Worm (Caenorhabditis elegans) whole organism, young adult: ENCODE data around the gene pak-2.
A peak's percentile ranks its signal among the peaks of the same experiment; 100 is the strongest.

Experiments used
- B0019.2 ChIP-seq: fragments of 200-800 bp; sonication (Bioruptor generic); conservative IDR thresholded peaks from 2 replicates; pipeline ENCODE4 v1.3.6; 2022; ENCODE audit warnings: missing genetic modification reagents, missing genetic modification characterization, missing compliant biosample characterization
- D2030.7 ChIP-seq: fragments of 200-800 bp; sonication (Bioruptor generic); IDR thresholded peaks from 2 replicates; pipeline ENCODE4 v1.3.6; 2022; ENCODE audit warnings: missing genetic modification reagents, missing genetic modification characterization, missing compliant biosample characterization
- F37B4.10 ChIP-seq: fragments of 200-800 bp; sonication (Bioruptor generic); IDR thresholded peaks from 2 replicates; pipeline ENCODE4 v1.3.6; 2022; ENCODE audit warnings: missing genetic modification characterization, missing compliant biosample characterization
- Y53F4B.3 ChIP-seq: fragments of 200-800 bp; sonication (Bioruptor generic); IDR thresholded peaks from 2 replicates; pipeline ENCODE4 v1.3.6; 2022; ENCODE audit warnings: missing genetic modification reagents, missing genetic modification characterization, missing compliant biosample characterization
- Y53G8AR.9 ChIP-seq: fragments of 200-800 bp; sonication (Bioruptor generic); conservative IDR thresholded peaks from 2 replicates; pipeline ENCODE4 v1.3.6; 2022; ENCODE audit warnings: missing genetic modification reagents, missing genetic modification characterization, missing compliant biosample characterization
- Y79H2A.3 ChIP-seq: fragments of 200-800 bp; sonication (Bioruptor generic); conservative IDR thresholded peaks from 2 replicates; pipeline ENCODE4 v1.3.6; 2022; ENCODE audit warnings: missing genetic modification reagents, missing genetic modification characterization, missing compliant biosample characterization
- aptf-2 ChIP-seq: fragments of 200-800 bp; sonication (Bioruptor generic); conservative IDR thresholded peaks from 2 replicates; pipeline ENCODE4 v1.3.6; 2022; ENCODE audit warnings: missing genetic modification reagents, missing genetic modification characterization, missing compliant biosample characterization
- atf-7 ChIP-seq: sonication (generic microtip); optimal IDR thresholded peaks from 2 replicates; lab custom pipeline; 2017; ENCODE audit warnings: mild to moderate bottlenecking, missing genetic modification characterization, missing compliant biosample characterization
- chd-7 ChIP-seq: sonication (generic microtip); optimal IDR thresholded peaks from 2 replicates; lab custom pipeline; 2016; ENCODE audit warnings: mild to moderate bottlenecking, missing genetic modification characterization, moderate library complexity, missing compliant biosample characterization
- dox-1 ChIP-seq: fragments of 200-800 bp; sonication (Bioruptor generic); IDR thresholded peaks from 2 replicates; pipeline ENCODE4 v1.3.6; 2022; ENCODE audit warnings: missing genetic modification reagents, missing genetic modification characterization, missing compliant biosample characterization
- efl-1 ChIP-seq: fragments of 150-350 bp; optimal IDR thresholded peaks from 2 replicates; lab custom pipeline; 2014; ENCODE audit warnings: missing biosample characterization, missing genetic modification reagents, missing genetic modification characterization
- egl-18 ChIP-seq: fragments of 200-800 bp; sonication (Bioruptor generic); IDR thresholded peaks from 2 replicates; pipeline ENCODE4 v1.3.6; 2022; ENCODE audit warnings: missing genetic modification reagents, missing genetic modification characterization, missing compliant biosample characterization
- ekl-4 ChIP-seq: fragments of 200-800 bp; sonication (Bioruptor generic); IDR thresholded peaks from 2 replicates; pipeline ENCODE4 v1.3.6; 2022; ENCODE audit warnings: missing genetic modification reagents, missing genetic modification characterization, missing compliant biosample characterization
- let-526 ChIP-seq: fragments of 200-800 bp; sonication (Bioruptor generic); IDR thresholded peaks from 2 replicates; pipeline ENCODE4 v1.3.6; 2022; ENCODE audit warnings: missing genetic modification reagents, missing genetic modification characterization, missing compliant biosample characterization
- lin-26 ChIP-seq: fragments of 200-800 bp; sonication (Bioruptor generic); IDR thresholded peaks from 2 replicates; pipeline ENCODE4 v1.3.6; 2022; ENCODE audit warnings: missing genetic modification reagents, missing genetic modification characterization, missing compliant biosample characterization
- lin-35 ChIP-seq, 3 experiments: fragments of 150-350 bp in 2 of 3; sonication (generic microtip) in 1 of 3; optimal IDR thresholded peaks; 2 replicates each; lab custom pipeline; 2014 to 2018; ENCODE audit warnings: missing biosample characterization in 3 of 3, missing genetic modification characterization in 3 of 3, missing genetic modification reagents in 3 of 3
- lir-1 ChIP-seq: fragments of 200-800 bp; sonication (Bioruptor generic); conservative IDR thresholded peaks from 2 replicates; pipeline ENCODE4 v1.3.6; 2022; ENCODE audit warnings: missing genetic modification reagents, missing genetic modification characterization, missing compliant biosample characterization
- lsy-27 ChIP-seq: sonication (generic microtip); optimal IDR thresholded peaks from 2 replicates; lab custom pipeline; 2017; ENCODE audit warnings: missing genetic modification characterization, mild to moderate bottlenecking, missing compliant biosample characterization, antibody characterized with exemption, missing genotype, borderline replicate concordance; ENCODE audit not compliant: insufficient read depth
- madf-10 ChIP-seq: sonication (generic microtip); optimal IDR thresholded peaks from 2 replicates; lab custom pipeline; 2016; ENCODE audit warnings: mild to moderate bottlenecking, missing genetic modification characterization, missing compliant biosample characterization
- madf-3 ChIP-seq: fragments of 200-800 bp; sonication (Bioruptor generic); IDR thresholded peaks from 2 replicates; pipeline ENCODE4 v1.3.6; 2022; ENCODE audit warnings: missing genetic modification reagents, missing genetic modification characterization, missing compliant biosample characterization
- madf-8 ChIP-seq: fragments of 200-800 bp; sonication (Bioruptor generic); conservative IDR thresholded peaks from 2 replicates; pipeline ENCODE4 v1.3.6; 2022; ENCODE audit warnings: missing genetic modification reagents, missing genetic modification characterization, missing compliant biosample characterization
- mcd-1 ChIP-seq: fragments of 200-800 bp; sonication (Bioruptor generic); IDR thresholded peaks from 2 replicates; pipeline ENCODE4 v1.3.6; 2022; ENCODE audit warnings: missing genetic modification reagents, missing genetic modification characterization, missing compliant biosample characterization
- mel-28 ChIP-seq: sonication (generic microtip); optimal IDR thresholded peaks from 2 replicates; lab custom pipeline; 2016; ENCODE audit warnings: borderline replicate concordance, mild to moderate bottlenecking, missing genetic modification characterization, missing compliant biosample characterization
- mes-4 ChIP-seq: sonication (generic microtip); optimal IDR thresholded peaks from 2 replicates; lab custom pipeline; 2016; ENCODE audit warnings: missing genotype, missing genetic modification characterization, missing compliant biosample characterization
- nhr-80 ChIP-seq: sonication (generic microtip); optimal IDR thresholded peaks from 2 replicates; lab custom pipeline; 2016; ENCODE audit warnings: missing genetic modification characterization, missing compliant biosample characterization
- nhr-90 ChIP-seq: sonication (generic microtip); optimal IDR thresholded peaks from 2 replicates; lab custom pipeline; 2016; ENCODE audit warnings: missing genotype, mild to moderate bottlenecking, missing genetic modification characterization, missing compliant biosample characterization
- pbrm-1 ChIP-seq: fragments of 200-800 bp; sonication (Bioruptor generic); IDR thresholded peaks from 2 replicates; pipeline ENCODE4 v1.3.6; 2022; ENCODE audit warnings: missing genetic modification reagents, missing genetic modification characterization, missing compliant biosample characterization
- repo-1 ChIP-seq: sonication (generic microtip); optimal IDR thresholded peaks from 2 replicates; lab custom pipeline; 2017; ENCODE audit warnings: mild to moderate bottlenecking, missing genetic modification characterization, missing compliant biosample characterization
- snpc-3.4 ChIP-seq: sonication (generic microtip); optimal IDR thresholded peaks from 2 replicates; lab custom pipeline; 2017; ENCODE audit warnings: missing genetic modification characterization, mild to moderate bottlenecking, missing compliant biosample characterization, antibody characterized with exemption, moderate library complexity, missing genotype, missing genetic modification reagents
- tbx-9 ChIP-seq: sonication (generic microtip); optimal IDR thresholded peaks from 2 replicates; lab custom pipeline; 2016; ENCODE audit warnings: borderline replicate concordance, missing genetic modification characterization, inconsistent platforms, missing compliant biosample characterization
- tlf-1 ChIP-seq: fragments of 200-800 bp; sonication (Bioruptor generic); optimal IDR thresholded peaks from 2 replicates; lab custom pipeline; 2018; ENCODE audit warnings: mild to moderate bottlenecking, missing genetic modification characterization, missing compliant biosample characterization
- unc-130 ChIP-seq: sonication (generic microtip); optimal IDR thresholded peaks from 2 replicates; lab custom pipeline; 2016; ENCODE audit warnings: missing genetic modification reagents, missing genetic modification characterization, missing compliant biosample characterization
- zfh-2 ChIP-seq: fragments of 200-800 bp; sonication (Bioruptor generic); conservative IDR thresholded peaks from 2 replicates; pipeline ENCODE4 v1.3.6; 2022; ENCODE audit warnings: missing genetic modification reagents, missing genetic modification characterization, missing compliant biosample characterization
- zim-3 ChIP-seq: sonication (generic microtip); optimal IDR thresholded peaks from 2 replicates; lab custom pipeline; 2017; ENCODE audit warnings: mild to moderate bottlenecking, missing genetic modification characterization, moderate library complexity, missing compliant biosample characterization
- ztf-25 ChIP-seq: fragments of 200-800 bp; sonication (Bioruptor generic); IDR thresholded peaks from 2 replicates; pipeline ENCODE4 v1.3.6; 2022; ENCODE audit warnings: missing genetic modification reagents, missing genetic modification characterization, missing compliant biosample characterization

The pak-2 gene

DNA sequence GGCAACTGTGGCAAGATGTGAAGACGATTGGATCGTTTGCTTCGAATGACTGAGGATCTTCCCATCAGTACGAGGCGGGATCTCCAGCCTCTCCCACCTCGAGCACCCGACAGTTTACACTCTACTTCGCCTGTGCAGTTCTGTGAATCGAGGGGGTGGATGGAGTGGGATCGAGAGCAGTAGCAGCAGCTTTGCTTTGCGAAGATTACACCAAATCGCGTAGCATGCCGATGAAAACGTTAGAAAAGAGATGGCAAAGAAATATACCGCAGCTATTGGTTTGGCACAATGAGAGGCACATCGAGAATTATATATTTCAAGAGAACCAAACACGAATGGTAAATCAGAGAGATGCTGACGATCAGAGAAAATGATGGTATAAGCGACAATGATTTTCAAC, 35.2 kb upstream of the pak-2 start, which contains the start of gene act-3:
act-3 (minus strand) TSS at position 51 of the 400 bp plus-strand sequence.
- TF ChIP-seq pbrm-1 (0 out of 2 replicates have a peak, but pooled peaks have one; percentile 24), ekl-4 (GFP tag; lab: Robert Waterston, UW) (no peak), lir-1 (no peak), atf-7 (no peak), mcd-1 (GFP tag; lab: Robert Waterston, UW) (no peak), aptf-2 (no peak), mel-28 (tag; lab: Kevin White, UChicago) (no peak), D2030.7 (GFP tag; lab: Robert Waterston, UW) (no peak), madf-10 (tag; lab: Kevin White, UChicago) (no peak), madf-8 (GFP tag; lab: Robert Waterston, UW) (no peak), B0019.2 (GFP tag; lab: Robert Waterston, UW) (no peak), Y53G8AR.9 (GFP tag; lab: Robert Waterston, UW) (no peak), repo-1 (tag; lab: Kevin White, UChicago) (peak; percentile 8), snpc-3.4 (no peak), madf-3 (GFP tag; lab: Robert Waterston, UW) (no peak), chd-7 (peak; percentile 7), efl-1 (GFP tag; lab: Kevin White, UChicago) (no peak), zim-3 (tag; lab: Kevin White, UChicago) (no peak), tbx-9 (no peak), lin-26 (GFP tag; lab: Robert Waterston, UW) (no peak), F37B4.10 (GFP tag; lab: Robert Waterston, UW) (no peak), let-526 (GFP tag; lab: Robert Waterston, UW) (no peak), nhr-90 (tag; lab: Kevin White, UChicago) (no peak), unc-130 (GFP tag; lab: Kevin White, UChicago) (no peak)

DNA sequence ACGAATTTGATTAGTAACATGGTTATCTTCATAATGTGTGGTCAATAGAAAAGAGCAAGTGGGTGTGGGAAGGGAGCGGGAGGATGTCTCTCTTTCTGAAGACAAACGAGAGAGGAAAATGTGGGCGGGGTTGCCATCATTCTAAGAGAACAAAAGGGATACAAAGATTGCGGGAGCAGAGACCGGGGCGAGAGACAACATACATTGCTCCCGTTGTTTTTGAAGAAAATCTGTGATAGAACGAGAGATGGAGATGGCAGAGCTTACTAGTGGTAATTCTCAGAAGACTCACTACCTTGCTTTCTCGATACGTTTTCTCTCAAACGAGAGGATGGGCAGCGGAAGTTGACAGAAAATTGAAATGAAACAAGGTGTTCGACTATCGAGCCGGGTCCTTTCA, 34.1 kb upstream of the pak-2 start:
- TF ChIP-seq tbx-9 (no peak), mes-4 (tag; lab: Kevin White, UChicago) (no peak), egl-18 (GFP tag; lab: Robert Waterston, UW) (no peak), Y53F4B.3 (GFP tag; lab: Robert Waterston, UW) (no peak), dox-1 (GFP tag; lab: Robert Waterston, UW) (no peak), lsy-27 (tag; lab: Kevin White, UChicago) (no peak), atf-7 (no peak), Y79H2A.3 (GFP tag; lab: Robert Waterston, UW) (no peak), ztf-25 (GFP tag; lab: Robert Waterston, UW) (no peak), efl-1 (GFP tag; lab: Kevin White, UChicago) (no peak)
- TF ChIP-seq, all 124 proteins: peak for 0

DNA sequence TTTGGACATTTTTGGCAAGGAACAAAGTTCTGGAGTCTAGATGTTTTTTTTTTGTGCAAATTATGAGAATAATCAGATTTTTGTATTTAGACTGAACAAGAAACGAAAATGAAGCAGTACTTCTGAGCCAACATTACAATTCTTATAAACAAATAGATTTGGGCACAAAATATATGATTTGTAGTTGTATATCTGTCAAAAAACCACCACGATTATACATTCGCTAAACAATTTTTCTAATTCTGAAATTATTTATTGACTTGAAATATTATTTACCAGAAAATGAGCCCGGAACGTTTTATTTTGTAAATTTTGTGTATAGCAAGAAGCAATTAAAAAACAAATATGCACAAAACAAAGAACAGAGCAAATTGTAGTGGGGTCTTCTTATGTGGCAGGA, 32.2 kb upstream of the pak-2 start:
- TF ChIP-seq lin-35 (GFP tag; optimal IDR thresholded peaks at IDR 0.05; lab: Kevin White, UChicago) (no peak), ekl-4 (GFP tag; lab: Robert Waterston, UW) (peak; percentile 45; the same call in 1 of the 2 replicates), Y53G8AR.9 (GFP tag; lab: Robert Waterston, UW) (0 out of 2 replicates have a peak, but pooled peaks have one; percentile 22), Y79H2A.3 (GFP tag; lab: Robert Waterston, UW) (no peak)

DNA sequence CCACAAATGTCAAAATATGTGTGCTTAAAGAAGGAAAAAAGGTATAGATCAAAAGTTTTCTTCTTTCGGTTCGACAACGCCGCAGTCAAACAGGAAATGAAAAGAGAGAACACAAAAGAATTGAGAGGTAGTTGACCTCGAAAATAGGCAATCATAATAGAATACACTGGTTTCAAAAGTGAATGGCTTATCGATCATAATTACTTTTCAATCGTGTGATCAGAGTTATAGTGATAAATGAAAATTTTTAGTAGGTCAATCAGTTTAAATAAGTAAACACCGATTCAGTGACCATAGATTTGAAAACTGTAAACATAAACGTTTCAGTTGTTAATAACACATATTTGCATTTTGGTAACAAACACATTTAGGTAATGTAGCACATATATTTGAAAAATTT, 31.2 kb upstream of the pak-2 start:
- TF ChIP-seq zfh-2 (GFP tag; lab: Robert Waterston, UW) (no peak), tlf-1 (GFP tag; lab: Kevin White, UChicago) (no peak), nhr-80 (tag; lab: Kevin White, UChicago) (peak; percentile 77)
